Worm (Caenorhabditis elegans) whole organism, L3 larva: Measurements from ENCODE around the gene ins-1.

Experiments used
- R02D3.7 ChIP-seq: fragments of 150-350 bp; optimal IDR thresholded peaks from 2 replicates; lab custom pipeline; 2014; ENCODE audit warnings: missing biosample characterization, missing genetic modification characterization
- ZK546.5 ChIP-seq: sonication (generic microtip); optimal IDR thresholded peaks from 2 replicates; lab custom pipeline; 2017; ENCODE audit warnings: missing biosample characterization, missing genetic modification characterization
- aly-2 ChIP-seq: fragments of 150-350 bp; optimal IDR thresholded peaks from 2 replicates; lab custom pipeline; 2014; ENCODE audit warnings: missing biosample characterization, missing genetic modification characterization
- ceh-16 ChIP-seq: sonication (generic microtip); optimal IDR thresholded peaks from 2 replicates; lab custom pipeline; 2017; ENCODE audit warnings: missing biosample characterization, missing genetic modification characterization
- ceh-82 ChIP-seq: fragments of 150-350 bp; optimal IDR thresholded peaks from 2 replicates; lab custom pipeline; 2014; ENCODE audit warnings: missing biosample characterization, missing genetic modification characterization
- ceh-9 ChIP-seq: sonication (generic microtip); optimal IDR thresholded peaks from 2 replicates; lab custom pipeline; 2018; ENCODE audit warnings: missing biosample characterization, missing genetic modification characterization
- daf-12 ChIP-seq: fragments of 150-350 bp; optimal IDR thresholded peaks from 2 replicates; lab custom pipeline; 2014; ENCODE audit warnings: missing biosample characterization, missing genetic modification reagents, missing genetic modification characterization
- egl-27 ChIP-seq: sonication (generic microtip); optimal IDR thresholded peaks from 4 replicates; lab custom pipeline; 2017; ENCODE audit warnings: missing biosample characterization, missing genetic modification reagents, missing genetic modification characterization
- egl-5 ChIP-seq: fragments of 150-350 bp; optimal IDR thresholded peaks from 2 replicates; lab custom pipeline; 2017; ENCODE audit warnings: missing biosample characterization, missing genetic modification reagents, missing genetic modification characterization, inconsistent platforms
- elt-1 ChIP-seq: fragments of 150-350 bp; optimal IDR thresholded peaks from 2 replicates; lab custom pipeline; 2014; ENCODE audit warnings: missing biosample characterization, missing genetic modification characterization
- elt-2 ChIP-seq: sonication (generic microtip); optimal IDR thresholded peaks from 2 replicates; lab custom pipeline; 2016; ENCODE audit warnings: missing genetic modification reagents, mild to moderate bottlenecking, missing genetic modification characterization, missing compliant biosample characterization
- eor-1 ChIP-seq, 2 experiments: fragments of 150-350 bp; optimal IDR thresholded peaks; 2 replicates each; lab custom pipeline; 2014 to 2018; ENCODE audit warnings: missing biosample characterization in 2 of 2, missing genetic modification characterization in 2 of 2
- fkh-10 ChIP-seq: sonication (generic microtip); optimal IDR thresholded peaks from 2 replicates; lab custom pipeline; 2017; ENCODE audit warnings: missing biosample characterization, missing genetic modification reagents, missing genetic modification characterization
- fkh-2 ChIP-seq: fragments of 150-350 bp; optimal IDR thresholded peaks from 2 replicates; lab custom pipeline; 2014; ENCODE audit warnings: missing biosample characterization, missing genetic modification reagents, missing genetic modification characterization
- fos-1 ChIP-seq: fragments of 150-350 bp; optimal IDR thresholded peaks from 2 replicates; lab custom pipeline; 2014; ENCODE audit warnings: missing biosample characterization, missing genetic modification characterization
- hmg-11 ChIP-seq: sonication (generic microtip); optimal IDR thresholded peaks from 2 replicates; lab custom pipeline; 2016; ENCODE audit warnings: missing genetic modification characterization, missing compliant biosample characterization
- jun-1 ChIP-seq: fragments of 150-350 bp; optimal IDR thresholded peaks from 2 replicates; lab custom pipeline; 2014; ENCODE audit warnings: missing biosample characterization, missing genetic modification reagents, missing genetic modification characterization
- lin-39 ChIP-seq: fragments of 150-350 bp; optimal IDR thresholded peaks from 2 replicates; lab custom pipeline; 2018; ENCODE audit warnings: missing biosample characterization, missing genetic modification reagents, missing genetic modification characterization
- mdl-1 ChIP-seq: fragments of 150-350 bp; optimal IDR thresholded peaks from 2 replicates; lab custom pipeline; 2014; ENCODE audit warnings: missing biosample characterization, missing genetic modification characterization
- mml-1 ChIP-seq: fragments of 150-350 bp; sonication (generic microtip); optimal IDR thresholded peaks from 3 replicates; lab custom pipeline; 2014; ENCODE audit warnings: missing biosample characterization, missing genetic modification characterization
- nfya-1 ChIP-seq: sonication (generic microtip); optimal IDR thresholded peaks from 2 replicates; lab custom pipeline; 2017; ENCODE audit warnings: missing genetic modification characterization, mild to moderate bottlenecking, missing compliant biosample characterization, antibody characterized with exemption, moderate library complexity; ENCODE audit not compliant: insufficient read depth
- nhr-12 ChIP-seq: fragments of 150-350 bp; optimal IDR thresholded peaks from 2 replicates; lab custom pipeline; 2014; ENCODE audit warnings: missing biosample characterization, missing genetic modification characterization
- nhr-23 ChIP-seq: fragments of 150-350 bp; optimal IDR thresholded peaks from 2 replicates; lab custom pipeline; 2014; ENCODE audit warnings: missing biosample characterization, missing genetic modification reagents, missing genetic modification characterization
- nhr-25 ChIP-seq: sonication (generic microtip); optimal IDR thresholded peaks from 2 replicates; lab custom pipeline; 2017; ENCODE audit warnings: missing biosample characterization, missing genetic modification characterization
- nhr-28 ChIP-seq: fragments of 150-350 bp; optimal IDR thresholded peaks from 2 replicates; lab custom pipeline; 2014; ENCODE audit warnings: missing biosample characterization, missing genetic modification characterization
- nhr-67 ChIP-seq: fragments of 150-350 bp; optimal IDR thresholded peaks from 2 replicates; lab custom pipeline; 2014; ENCODE audit warnings: missing biosample characterization, missing genetic modification characterization
- nhr-76 ChIP-seq: fragments of 150-350 bp; sonication (generic microtip); optimal IDR thresholded peaks from 5 replicates; lab custom pipeline; 2014; ENCODE audit warnings: missing biosample characterization, missing genetic modification characterization
- nhr-77 ChIP-seq: fragments of 150-350 bp; optimal IDR thresholded peaks from 2 replicates; lab custom pipeline; 2014; ENCODE audit warnings: missing biosample characterization, missing genetic modification characterization
- pha-4 ChIP-seq: fragments of 150-350 bp; optimal IDR thresholded peaks from 2 replicates; lab custom pipeline; 2014; ENCODE audit warnings: missing biosample characterization, missing genetic modification reagents, missing genetic modification characterization
- pqm-1 ChIP-seq: fragments of 150-350 bp; optimal IDR thresholded peaks from 2 replicates; lab custom pipeline; 2017; ENCODE audit warnings: missing biosample characterization, missing genetic modification characterization, inconsistent platforms
- sea-2 ChIP-seq: fragments of 150-350 bp; sonication (generic microtip); optimal IDR thresholded peaks from 4 replicates; lab custom pipeline; 2014; ENCODE audit warnings: missing biosample characterization, missing genetic modification reagents, missing genetic modification characterization
- skn-1 ChIP-seq: fragments of 150-350 bp; optimal IDR thresholded peaks from 2 replicates; lab custom pipeline; 2014; ENCODE audit warnings: missing biosample characterization, missing genetic modification characterization
- snpc-4 ChIP-seq: fragments of 150-350 bp; optimal IDR thresholded peaks from 2 replicates; lab custom pipeline; 2014; ENCODE audit warnings: missing biosample characterization, missing genetic modification characterization
- unc-39 ChIP-seq: sonication (generic microtip); optimal IDR thresholded peaks from 4 replicates; lab custom pipeline; 2017; ENCODE audit warnings: missing biosample characterization, missing genetic modification characterization
- ztf-11 ChIP-seq: fragments of 150-350 bp; optimal IDR thresholded peaks from 2 replicates; lab custom pipeline; 2014; ENCODE audit warnings: missing biosample characterization, missing genetic modification characterization
- ztf-4 ChIP-seq: fragments of 150-350 bp; optimal IDR thresholded peaks from 2 replicates; lab custom pipeline; 2014; ENCODE audit warnings: missing biosample characterization, missing genetic modification characterization

ins-1 gene

ce11 chrIV:10442904-10443303 lies 6.4 kb downstream of the ins-1 start:
- TF ChIP-seq nhr-67, result no peak
- TF ChIP-seq pqm-1 (tag; lab: Kevin White, UChicago), result no peak
- no peak for TF ChIP-seq egl-5 (tag; lab: Kevin White, UChicago)

DNA sequence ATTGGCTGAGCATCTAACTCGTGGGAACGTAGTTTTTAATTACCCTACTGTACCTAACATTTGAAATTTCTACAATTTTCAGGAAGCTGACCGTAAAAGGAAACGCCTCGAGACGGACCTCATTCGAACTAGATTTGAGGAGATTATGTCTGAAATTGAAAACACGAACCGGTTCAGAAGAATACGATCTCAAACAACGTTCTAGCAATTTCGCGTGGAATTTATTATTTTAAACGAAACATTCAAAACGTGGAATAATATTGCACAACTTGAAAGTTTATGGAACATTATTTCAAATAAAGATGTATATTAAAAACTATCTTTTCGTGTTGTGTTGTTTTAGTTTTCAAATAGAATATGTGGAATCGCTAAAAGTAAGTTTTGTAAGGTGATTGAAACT lies 7.0 kb downstream of the ins-1 start, which contains the start of gene F13B12.7:
Gene F13B12.7 (plus strand): TSS at position 301 of the 400 bp plus-strand sequence.
- TF ChIP-seq mml-1 (no peak), nhr-28 (tag; lab: Kevin White, UChicago) (no peak), pha-4 (tag; lab: Kevin White, UChicago) (no peak), nhr-23 (tag; lab: Kevin White, UChicago) (no peak), ceh-82 (tag; lab: Kevin White, UChicago) (no peak), skn-1 (tag; lab: Kevin White, UChicago) (no peak), eor-1 (tag; optimal IDR thresholded peaks at IDR 0.05; lab: Kevin White, UChicago) (no peak), fkh-2 (tag; lab: Kevin White, UChicago) (no peak), nhr-67 (no peak), daf-12 (tag; lab: Kevin White, UChicago) (no peak), aly-2 (no peak), nhr-25 (tag; lab: Kevin White, UChicago) (no peak), ZK546.5 (tag; lab: Kevin White, UChicago) (no peak)

DNA sequence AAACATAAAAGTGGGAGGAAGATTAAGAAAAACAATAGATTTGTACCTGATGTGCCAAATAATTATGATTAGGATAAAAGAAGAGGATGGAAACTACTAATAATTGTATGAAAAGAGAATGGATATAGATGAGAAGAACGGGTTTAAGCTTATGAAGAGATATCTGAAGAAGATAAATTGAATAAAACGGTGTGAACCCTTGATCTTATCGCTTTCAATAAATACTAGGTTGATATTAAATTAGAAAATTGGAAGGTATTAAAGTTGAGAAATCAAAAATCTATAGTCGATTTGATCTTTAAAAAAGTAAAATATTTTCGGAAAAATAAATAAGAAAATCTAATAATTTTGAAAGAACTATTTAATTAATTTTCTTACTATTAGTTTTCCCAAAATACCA lies 13.3 kb downstream of the ins-1 start, which contains the start of gene F13B12.4:
Gene F13B12.4 (minus strand): TSS at position 101 of the 400 bp plus-strand sequence.
- TF ChIP-seq fkh-10, result no peak
- no peak for TF ChIP-seq pqm-1 (tag; lab: Kevin White, UChicago)
- TF ChIP-seq unc-39 (tag; lab: Kevin White, UChicago), result no peak
- no peak for TF ChIP-seq nhr-77 (tag; lab: Kevin White, UChicago)
- no peak for TF ChIP-seq fkh-2 (tag; lab: Kevin White, UChicago)
- TF ChIP-seq nfya-1 (tag; lab: Kevin White, UChicago), result no peak
- TF ChIP-seq fos-1 (tag; lab: Kevin White, UChicago), result no peak
- TF ChIP-seq nhr-12, result no peak
- TF ChIP-seq sea-2 (GFP tag; lab: Kevin White, UChicago), result no peak
- TF ChIP-seq ceh-16 (tag; lab: Kevin White, UChicago), result no peak
- TF ChIP-seq nhr-67, result no peak
- no peak for TF ChIP-seq nhr-25 (tag; lab: Kevin White, UChicago)
- no peak for TF ChIP-seq ztf-11 (tag; lab: Kevin White, UChicago)
- TF ChIP-seq R02D3.7 (tag; lab: Kevin White, UChicago), result no peak
- TF ChIP-seq elt-2, result no peak
- no peak for TF ChIP-seq eor-1 (tag; optimal IDR thresholded peaks at IDR 0.05; lab: Kevin White, UChicago)
- TF ChIP-seq daf-12 (tag; lab: Kevin White, UChicago), result no peak

- no peak for TF ChIP-seq nhr-28 (tag; lab: Kevin White, UChicago)
- TF ChIP-seq egl-27 (tag; lab: Kevin White, UChicago), result no peak
- TF ChIP-seq fkh-2 (tag; lab: Kevin White, UChicago), result no peak
- TF ChIP-seq nfya-1 (tag; lab: Kevin White, UChicago), result no peak
- no peak for TF ChIP-seq lin-39 (tag; lab: Kevin White, UChicago)
- no peak for TF ChIP-seq ztf-4 (tag; lab: Kevin White, UChicago)
- TF ChIP-seq nhr-23 (tag; lab: Kevin White, UChicago), result no peak
- no peak for TF ChIP-seq snpc-4
- no peak for TF ChIP-seq hmg-11
- no peak for TF ChIP-seq fos-1 (tag; lab: Kevin White, UChicago)
- TF ChIP-seq nhr-12, result no peak
- TF ChIP-seq daf-12 (tag; lab: Kevin White, UChicago), result no peak
- TF ChIP-seq nhr-25 (tag; lab: Kevin White, UChicago), result no peak
- TF ChIP-seq elt-1, result no peak
- no peak for TF ChIP-seq mdl-1
- TF ChIP-seq jun-1 (tag; lab: Kevin White, UChicago), result no peak
- no peak for TF ChIP-seq nhr-76 (tag; lab: Kevin White, UChicago)
- no peak for TF ChIP-seq ceh-82 (tag; lab: Kevin White, UChicago)
These were observed 16.5 kb downstream of the ins-1 start, which contains the start of gene F01D4.8 for ce11 chrIV:10453001-10453400. Gene F01D4.8, minus strand, starts transcription at chrIV:10453101.

ce11 chrIV:10457137-10457536 lies 20.6 kb downstream of the ins-1 start, which contains the start of gene srb-17:
Gene srb-17, minus strand, starts transcription at chrIV:10457237.
- TF ChIP-seq elt-1, result no peak
- no peak for TF ChIP-seq ceh-9
